Worm (Caenorhabditis elegans) whole organism, mixed stage, embryonic: ENCODE data around the gene Y17D7C.6.
A peak's percentile ranks its signal among the peaks of the same experiment; 100 is the strongest.

Experiments
- bed-3 ChIP-seq: fragments of 200-800 bp; sonication (Bioruptor generic); optimal IDR thresholded peaks from 3 replicates; lab custom pipeline; 2018; ENCODE audit warnings: mild to moderate bottlenecking, missing genetic modification characterization, moderate library complexity, missing compliant biosample characterization
- blmp-1 ChIP-seq: fragments of 150-350 bp; optimal IDR thresholded peaks from 2 replicates; lab custom pipeline; 2014; ENCODE audit warnings: missing biosample characterization, missing genetic modification characterization
- ceh-39 ChIP-seq: fragments of 150-350 bp; optimal IDR thresholded peaks from 2 replicates; lab custom pipeline; 2014; ENCODE audit warnings: missing biosample characterization, missing genetic modification characterization
- ceh-43 ChIP-seq: fragments of 200-800 bp; sonication (Bioruptor generic); optimal IDR thresholded peaks from 2 replicates; lab custom pipeline; 2018; ENCODE audit warnings: mild to moderate bottlenecking, missing genetic modification characterization, moderate library complexity, missing compliant biosample characterization
- ces-1 ChIP-seq: fragments of 150-350 bp; optimal IDR thresholded peaks from 2 replicates; lab custom pipeline; 2014; ENCODE audit warnings: missing biosample characterization, missing genetic modification reagents, missing genetic modification characterization
- cnd-1 ChIP-seq: fragments of 200-800 bp; sonication (Bioruptor generic); optimal IDR thresholded peaks from 2 replicates; lab custom pipeline; 2018; ENCODE audit warnings: mild to moderate bottlenecking, missing genetic modification characterization, missing compliant biosample characterization
- drap-1 ChIP-seq: fragments of 200-800 bp; sonication (Bioruptor generic); optimal IDR thresholded peaks from 3 replicates; lab custom pipeline; 2018; ENCODE audit warnings: mild to moderate bottlenecking, missing genetic modification characterization, missing compliant biosample characterization
- elt-1 ChIP-seq: sonication (generic microtip); optimal IDR thresholded peaks from 2 replicates; lab custom pipeline; 2017; ENCODE audit warnings: missing genetic modification characterization, mild to moderate bottlenecking, missing compliant biosample characterization, antibody characterized with exemption, moderate library complexity, borderline replicate concordance; ENCODE audit not compliant: insufficient read depth
- elt-3 ChIP-seq: fragments of 150-350 bp; optimal IDR thresholded peaks from 2 replicates; lab custom pipeline; 2014; ENCODE audit warnings: missing biosample characterization, missing genetic modification characterization
- flh-1 ChIP-seq: fragments of 200-800 bp; sonication (Bioruptor generic); optimal IDR thresholded peaks from 2 replicates; lab custom pipeline; 2018; ENCODE audit warnings: mild to moderate bottlenecking, missing genetic modification characterization, moderate library complexity, missing compliant biosample characterization
- hlh-1 ChIP-seq: fragments of 150-350 bp; optimal IDR thresholded peaks from 2 replicates; lab custom pipeline; 2014; ENCODE audit warnings: missing biosample characterization, missing genetic modification reagents, missing genetic modification characterization
- lin-13 ChIP-seq: fragments of 150-350 bp; optimal IDR thresholded peaks from 2 replicates; lab custom pipeline; 2014; ENCODE audit warnings: missing biosample characterization, missing genetic modification characterization
- lin-32 ChIP-seq: fragments of 200-800 bp; sonication (Bioruptor generic); optimal IDR thresholded peaks from 2 replicates; lab custom pipeline; 2018; ENCODE audit warnings: mild to moderate bottlenecking, missing genetic modification characterization, missing compliant biosample characterization
- lsy-2 ChIP-seq: fragments of 150-350 bp; optimal IDR thresholded peaks from 2 replicates; lab custom pipeline; 2014; ENCODE audit warnings: missing biosample characterization, missing genetic modification characterization
- mab-5 ChIP-seq: fragments of 150-350 bp; optimal IDR thresholded peaks from 2 replicates; lab custom pipeline; 2014; ENCODE audit warnings: missing biosample characterization, missing genetic modification characterization
- mep-1 ChIP-seq: fragments of 150-350 bp; optimal IDR thresholded peaks from 2 replicates; lab custom pipeline; 2017; ENCODE audit warnings: missing biosample characterization, missing genetic modification reagents, missing genetic modification characterization, inconsistent platforms
- nhr-2 ChIP-seq: fragments of 150-350 bp; optimal IDR thresholded peaks from 2 replicates; lab custom pipeline; 2014; ENCODE audit warnings: missing biosample characterization, missing genetic modification characterization
- nhr-237 ChIP-seq: fragments of 150-350 bp; optimal IDR thresholded peaks from 2 replicates; lab custom pipeline; 2014; ENCODE audit warnings: missing biosample characterization, missing genetic modification characterization
- nhr-28 ChIP-seq: fragments of 150-350 bp; optimal IDR thresholded peaks from 2 replicates; lab custom pipeline; 2014; ENCODE audit warnings: missing biosample characterization, missing genetic modification characterization
- nhr-76 ChIP-seq: sonication (generic microtip); optimal IDR thresholded peaks from 2 replicates; lab custom pipeline; 2017; ENCODE audit warnings: missing biosample characterization, missing genetic modification characterization
- sem-2 ChIP-seq: fragments of 200-800 bp; sonication (Bioruptor generic); optimal IDR thresholded peaks from 2 replicates; lab custom pipeline; 2018; ENCODE audit warnings: mild to moderate bottlenecking, missing genetic modification characterization, missing compliant biosample characterization
- sptf-1 ChIP-seq: sonication (generic microtip); optimal IDR thresholded peaks from 2 replicates; lab custom pipeline; 2017; ENCODE audit warnings: mild to moderate bottlenecking, missing genetic modification characterization, moderate library complexity, missing compliant biosample characterization
- tbx-8 ChIP-seq: fragments of 200-800 bp; sonication (Bioruptor generic); optimal IDR thresholded peaks from 2 replicates; lab custom pipeline; 2018; ENCODE audit warnings: mild to moderate bottlenecking, missing genetic modification characterization, moderate library complexity, missing compliant biosample characterization
- unc-120 ChIP-seq: sonication (generic microtip); optimal IDR thresholded peaks from 2 replicates; lab custom pipeline; 2017; ENCODE audit warnings: missing genetic modification characterization, missing compliant biosample characterization; ENCODE audit not compliant: poor library complexity, severe bottlenecking
- unc-62 ChIP-seq: fragments of 150-350 bp; optimal IDR thresholded peaks from 2 replicates; lab custom pipeline; 2014; ENCODE audit warnings: missing biosample characterization, missing genetic modification reagents, missing genetic modification characterization
- zip-8 ChIP-seq: fragments of 150-350 bp; optimal IDR thresholded peaks from 2 replicates; lab custom pipeline; 2014; ENCODE audit warnings: missing biosample characterization, missing genetic modification characterization
- ztf-11 ChIP-seq: fragments of 150-350 bp; optimal IDR thresholded peaks from 2 replicates; lab custom pipeline; 2014; ENCODE audit warnings: missing biosample characterization, missing genetic modification characterization

The Y17D7C.6 gene

DNA sequence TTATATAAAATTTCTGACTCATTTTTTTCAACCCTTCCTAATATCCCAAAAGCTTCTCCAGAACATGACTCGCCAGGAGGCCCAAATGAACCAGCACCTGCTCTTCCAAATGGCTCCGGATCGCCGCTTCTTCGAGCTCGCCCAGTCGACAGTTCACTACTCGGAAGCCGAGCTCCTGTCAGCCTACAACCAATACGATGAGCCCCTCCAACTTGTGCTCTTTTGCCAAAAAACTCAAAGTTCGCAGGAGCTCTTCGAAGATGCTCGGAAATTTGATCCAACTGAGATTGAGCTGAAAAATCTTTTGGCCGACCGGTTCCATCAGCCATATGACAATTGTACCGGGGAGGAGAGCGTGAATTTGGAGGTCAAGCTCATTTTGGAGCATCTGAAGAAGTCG, 14.1 kb upstream of the Y17D7C.6 start:
- TF ChIP-seq nhr-76 (tag; lab: Kevin White, UChicago) (no peak), drap-1 (GFP tag; lab: Kevin White, UChicago) (no peak), ztf-11 (tag; lab: Kevin White, UChicago) (no peak), lsy-2 (tag; lab: Kevin White, UChicago) (no peak), ces-1 (no peak), elt-1 (tag; lab: Kevin White, UChicago) (no peak), nhr-2 (tag; lab: Kevin White, UChicago) (no peak), sptf-1 (tag; lab: Kevin White, UChicago) (no peak), nhr-28 (tag; lab: Kevin White, UChicago) (no peak), ceh-43 (no peak), cnd-1 (tag; lab: Kevin White, UChicago) (no peak), flh-1 (GFP tag; lab: Kevin White, UChicago) (no peak), zip-8 (tag; lab: Kevin White, UChicago) (no peak), unc-120 (tag; lab: Kevin White, UChicago) (no peak), mab-5 (tag; lab: Kevin White, UChicago) (no peak), unc-62 (GFP tag; lab: Kevin White, UChicago) (no peak), lin-32 (no peak), bed-3 (no peak), elt-3 (tag; lab: Kevin White, UChicago) (no peak)
- TF ChIP-seq, all 35 proteins: peak for 0

DNA sequence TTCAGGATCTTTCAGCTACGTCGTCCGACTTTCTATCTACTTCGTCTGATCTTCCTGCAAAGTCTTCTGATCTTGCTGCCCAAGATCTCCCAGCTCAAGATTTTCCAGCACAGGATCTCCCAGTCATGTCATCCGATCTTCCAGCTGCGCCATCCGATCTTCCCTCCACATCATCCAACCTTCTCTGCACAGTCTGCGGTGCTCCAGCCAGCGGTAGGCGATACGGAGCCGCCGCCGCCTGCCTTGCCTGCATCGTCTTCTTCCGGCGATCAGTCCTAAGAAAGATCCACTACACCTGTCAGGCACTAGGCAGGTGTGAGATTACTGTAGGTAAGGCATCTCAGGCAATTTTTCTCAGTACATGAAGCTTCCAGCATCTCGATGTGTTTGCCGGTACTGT, 10.3 kb upstream of the Y17D7C.6 start, which contains the start of gene nhr-241:
Gene nhr-241, plus strand, starts transcription at position 126 of the 400 bp plus-strand sequence.
- TF ChIP-seq drap-1 (GFP tag; lab: Kevin White, UChicago) (no peak), ceh-39 (tag; lab: Kevin White, UChicago) (no peak)

DNA sequence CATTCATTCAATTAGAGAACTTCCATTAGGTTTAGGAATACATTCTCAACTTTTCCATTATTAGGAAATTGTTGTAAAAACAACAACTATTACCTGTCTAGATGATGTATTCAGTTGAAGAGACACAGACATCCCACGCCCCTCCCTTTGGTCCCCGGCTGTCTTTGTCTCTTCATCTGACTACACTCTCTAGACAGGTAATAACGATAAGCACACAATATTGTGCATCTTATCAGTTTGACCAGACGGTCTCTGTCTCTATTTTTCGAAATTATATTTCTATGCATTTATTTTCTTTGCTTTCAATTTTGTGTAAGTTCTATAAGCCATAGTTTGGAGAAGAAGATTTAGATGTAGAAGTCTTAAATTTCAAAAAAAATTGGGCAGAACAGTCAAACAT, 8.3 kb upstream of the Y17D7C.6 start, which contains the start of gene Y69H2.9:
Gene Y69H2.9, plus strand, starts transcription at position 233 of the 400 bp plus-strand sequence.
- TF ChIP-seq sem-2 (no peak), bed-3 (no peak), mep-1 (tag; lab: Kevin White, UChicago) (no peak), zip-8 (tag; lab: Kevin White, UChicago) (no peak), blmp-1 (tag; lab: Kevin White, UChicago) (no peak), tbx-8 (GFP tag; lab: Kevin White, UChicago) (no peak), ceh-39 (tag; lab: Kevin White, UChicago) (no peak), ces-1 (no peak), lin-13 (tag; lab: Kevin White, UChicago) (no peak)

DNA sequence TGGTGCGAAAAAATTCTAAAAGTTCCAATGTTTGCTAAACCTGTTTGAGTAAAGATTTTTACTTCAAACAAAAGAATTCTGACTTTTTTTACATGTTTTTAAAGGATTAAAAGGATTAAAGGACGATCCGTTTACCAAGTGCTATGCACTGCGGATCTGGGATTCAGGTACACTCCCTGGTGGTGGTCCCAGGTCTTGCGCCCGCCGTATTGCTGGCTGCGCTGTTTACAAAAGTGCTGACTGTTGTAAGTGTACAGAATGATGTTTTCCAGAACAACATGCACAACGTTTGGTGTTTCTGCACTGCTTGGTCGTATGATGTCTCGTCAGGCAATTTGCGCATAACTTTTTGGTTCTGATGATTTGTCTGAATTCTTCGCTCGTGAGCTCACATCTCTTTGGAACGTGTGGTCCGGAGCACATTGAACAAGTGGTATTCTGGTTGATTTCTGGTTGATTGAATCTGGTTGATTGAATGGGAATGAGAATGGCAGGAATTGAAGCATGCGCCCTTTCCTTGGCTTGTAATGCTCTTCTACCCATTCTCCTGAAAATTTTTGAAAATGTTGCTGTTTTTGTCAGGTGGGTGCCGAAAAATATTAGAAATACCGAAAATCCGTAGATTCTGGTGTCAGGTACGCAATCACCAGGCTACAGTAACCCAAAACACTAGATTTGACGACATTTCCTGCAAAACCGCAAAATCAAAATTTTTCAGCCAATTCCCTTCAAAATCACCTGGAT, 4.1 kb upstream of the Y17D7C.6 start:
- TF ChIP-seq ztf-11 (tag; lab: Kevin White, UChicago), result no peak
- no peak for TF ChIP-seq tbx-8 (GFP tag; lab: Kevin White, UChicago)
- no peak for TF ChIP-seq ceh-39 (tag; lab: Kevin White, UChicago)

DNA sequence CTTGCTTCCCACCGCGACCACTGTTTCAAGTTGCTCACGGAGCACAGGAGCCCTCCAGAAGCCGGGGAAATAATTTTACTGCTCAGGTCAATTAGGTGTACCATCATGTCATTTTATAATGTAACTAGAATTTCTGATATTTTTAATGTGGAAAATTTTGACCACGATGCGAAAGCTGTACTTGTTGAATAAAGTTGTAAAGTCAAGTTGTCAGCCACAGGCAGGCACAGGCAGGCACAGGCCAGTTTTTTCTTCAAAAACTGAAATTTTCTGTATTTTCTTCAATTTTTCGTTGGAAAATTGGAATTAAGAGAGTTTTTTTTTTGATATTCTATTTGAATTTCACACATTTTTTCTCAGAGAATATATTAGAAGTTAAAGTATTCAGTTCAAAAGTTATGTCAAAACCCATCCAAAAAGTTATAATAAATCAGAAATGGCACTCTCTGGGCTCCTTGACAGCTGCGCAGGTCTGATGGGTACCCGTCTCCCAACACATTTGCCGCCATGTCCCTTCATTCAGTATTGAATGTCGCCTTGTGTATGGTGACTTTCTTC, 3.5 kb upstream of the Y17D7C.6 start, which contains the start of gene Y17D7C.1:
Gene Y17D7C.1, plus strand, starts transcription at position 508 of the 558 bp plus-strand sequence.
- TF ChIP-seq ces-1, result no peak
- peak; percentile 26 for TF ChIP-seq hlh-1 (tag; lab: Kevin White, UChicago)
- TF ChIP-seq ceh-43, result no peak
- no peak for TF ChIP-seq zip-8 (tag; lab: Kevin White, UChicago)

DNA sequence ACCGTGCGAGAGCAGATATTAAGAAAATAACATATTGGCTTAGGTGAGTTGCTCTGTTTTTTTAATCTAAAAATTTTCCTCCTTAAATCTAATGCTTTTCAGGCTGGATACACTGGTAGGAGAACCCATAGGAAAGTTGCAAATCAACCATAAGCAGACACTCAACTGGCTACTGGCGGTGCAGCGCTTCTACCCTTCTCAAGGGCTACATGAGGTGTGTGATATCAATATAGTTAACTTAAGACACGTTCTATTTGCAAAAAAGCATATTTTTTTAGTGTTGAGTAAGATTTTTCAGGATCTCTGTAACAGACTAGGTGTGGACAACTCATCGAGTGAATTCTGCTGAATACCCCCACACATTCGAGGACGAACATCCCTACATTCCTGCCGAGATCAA, 1.6 kb upstream of the Y17D7C.6 start:
- TF ChIP-seq drap-1 (GFP tag; lab: Kevin White, UChicago) (no peak), elt-3 (tag; lab: Kevin White, UChicago) (no peak), blmp-1 (tag; lab: Kevin White, UChicago) (no peak), mab-5 (tag; lab: Kevin White, UChicago) (no peak), cnd-1 (tag; lab: Kevin White, UChicago) (no peak), flh-1 (GFP tag; lab: Kevin White, UChicago) (no peak), elt-1 (tag; lab: Kevin White, UChicago) (no peak), lin-32 (no peak), hlh-1 (tag; lab: Kevin White, UChicago) (no peak), nhr-237 (tag; lab: Kevin White, UChicago) (no peak)
- TF ChIP-seq, all 35 proteins: peak for 0
